Fruit fly (Drosophila melanogaster) whole organism, adult: ENCODE data around the gene CG12420.

ENCODE experiments used
- CG12768 ChIP-seq: fragments of 200-800 bp; sonication (Bioruptor generic); optimal IDR thresholded peaks from 2 replicates; lab custom pipeline; 2017; ENCODE audit warnings: missing biosample characterization, missing genetic modification characterization, mild to moderate bottlenecking, moderate library complexity, missing genetic modification reagents
- CG14711 ChIP-seq: fragments of 200-800 bp; sonication (Bioruptor generic); optimal IDR thresholded peaks from 2 replicates; lab custom pipeline; 2018; ENCODE audit warnings: missing biosample characterization, mild to moderate bottlenecking, missing genetic modification characterization, moderate library complexity
- CG5204 ChIP-seq: fragments of 200-800 bp; sonication (Bioruptor generic); optimal IDR thresholded peaks from 2 replicates; lab custom pipeline; 2016; ENCODE audit warnings: missing biosample characterization, missing genetic modification characterization
- Mnt ChIP-seq: fragments of 200-800 bp; sonication (Bioruptor generic); optimal IDR thresholded peaks from 2 replicates; lab custom pipeline; 2016; ENCODE audit warnings: missing biosample characterization, mild to moderate bottlenecking, missing genetic modification characterization
- bab1 ChIP-seq: fragments of 200-800 bp; sonication (Bioruptor generic); optimal IDR thresholded peaks from 3 replicates; lab custom pipeline; 2019; ENCODE audit warnings: missing biosample characterization, mild to moderate bottlenecking, missing genetic modification characterization, moderate library complexity
- cic ChIP-seq: fragments of 200-800 bp; sonication (Bioruptor generic); optimal IDR thresholded peaks from 2 replicates; lab custom pipeline; 2017; ENCODE audit warnings: missing biosample characterization, mild to moderate bottlenecking, missing genetic modification characterization, moderate library complexity
- cnc ChIP-seq, 2 experiments: fragments of >200 bp; optimal IDR thresholded peaks; 2 replicates each; lab custom pipeline; 2017
- toe ChIP-seq: fragments of 200-800 bp; sonication (Bioruptor generic); optimal IDR thresholded peaks from 2 replicates; lab custom pipeline; 2016; ENCODE audit warnings: missing biosample characterization, missing genetic modification characterization

- no peak for TF ChIP-seq CG14711 (tag; lab: Kevin White, UChicago)
- no peak for TF ChIP-seq CG5204 (GFP tag; lab: Kevin White, UChicago)
- TF ChIP-seq cnc (optimal IDR thresholded peaks at IDR 0.05; lab: Kevin White, UChicago) = no peak
- no peak for TF ChIP-seq toe (GFP tag; lab: Kevin White, UChicago)
- no peak for TF ChIP-seq CG12768 (GFP tag; lab: Kevin White, UChicago)
- no peak for TF ChIP-seq bab1 (GFP tag; lab: Kevin White, UChicago)
- no peak for TF ChIP-seq Mnt
- no peak for TF ChIP-seq cic (GFP tag; lab: Kevin White, UChicago)
Observed at dm6 chr3R:10266624-10267492, 44.4 kb downstream of the CG12420 start.
